Fruit fly (Drosophila melanogaster): ENCODE measurements around the gene S6k.
A peak's percentile ranks its signal among the peaks of the same experiment; 100 is the strongest.

S6k gene

DNA sequence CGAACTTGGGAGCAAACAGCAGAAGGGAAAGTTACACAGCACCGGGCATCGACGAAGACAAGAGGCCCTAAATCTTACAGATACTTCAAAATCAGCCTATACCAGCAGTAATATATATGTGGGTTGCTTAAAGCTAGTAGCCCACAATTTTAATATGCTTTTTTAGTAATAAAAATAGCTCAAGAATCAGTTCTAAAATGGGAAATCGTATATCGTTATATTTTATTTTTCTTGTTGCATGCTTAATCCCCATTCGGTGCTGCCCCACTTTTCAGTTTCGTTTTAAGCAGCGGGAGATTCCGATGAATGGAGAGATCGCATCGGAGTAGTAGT is 2.7 kb downstream of the S6k start (continued):
- TF ChIP-seq Hmr (GFP tag; optimal IDR thresholded peaks at IDR 0.05) = peak; percentile 57
- TF ChIP-seq zfh2 (GFP tag; optimal IDR thresholded peaks at IDR 0.05) = peak; percentile 42
- TF ChIP-seq Blimp-1 (GFP tag; optimal IDR thresholded peaks at IDR 0.05) = peak; percentile 47
- TF ChIP-seq h (optimal IDR thresholded peaks at IDR 0.05) = no peak
- no peak for TF ChIP-seq Nf-YB (GFP tag; optimal IDR thresholded peaks at IDR 0.05)
- 0 out of 3 replicates have a peak, but pooled peaks have one; percentile 17 for TF ChIP-seq CG7357 (GFP tag; IDR thresholded peaks at IDR 0.05)
- TF ChIP-seq hbn (GFP tag; IDR thresholded peaks at IDR 0.05; ENCODE audit: partially characterized antibody) = no peak
- no peak for TF ChIP-seq lola (GFP tag; optimal IDR thresholded peaks at IDR 0.05)
- no peak for TF ChIP-seq Hr39 (optimal IDR thresholded peaks at IDR 0.05)

DNA sequence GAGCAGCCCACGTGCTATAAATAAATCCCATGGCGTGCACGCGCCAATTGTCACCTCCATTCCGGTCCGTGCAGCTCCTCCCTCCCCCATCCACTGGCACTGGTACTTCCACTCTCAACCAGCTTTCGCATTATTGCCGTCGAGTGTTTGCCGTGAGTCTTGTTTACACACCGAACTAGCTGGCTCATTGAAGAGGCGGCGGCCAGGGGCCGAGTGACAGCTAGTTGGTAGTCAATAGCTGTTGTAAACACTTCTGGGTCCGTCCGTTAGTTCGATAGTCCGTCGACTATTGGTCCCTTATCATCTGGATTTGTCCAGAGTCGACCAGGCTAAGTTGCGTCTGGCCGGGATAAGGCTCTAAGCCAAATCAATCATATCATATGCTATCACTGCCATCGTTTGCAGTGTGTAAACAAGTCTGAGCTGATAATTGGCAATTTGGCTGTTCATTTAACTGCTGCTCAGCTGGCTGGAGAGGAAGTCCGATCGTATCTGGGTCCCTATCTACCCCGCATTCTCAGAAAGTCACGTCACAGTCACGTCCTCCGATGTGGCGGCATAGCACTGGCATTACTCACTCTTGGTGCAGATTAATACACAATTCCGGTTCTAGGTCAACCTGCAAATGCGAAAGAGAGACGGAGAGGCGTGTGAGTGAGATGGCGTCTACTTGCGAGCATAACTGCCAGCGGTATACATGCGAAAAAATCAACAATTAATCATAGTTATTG is 3.2 kb downstream of the S6k start:
- TF ChIP-seq CG7745 (tag; optimal IDR thresholded peaks at IDR 0.05) (no peak), croc (GFP tag; conservative IDR thresholded peaks at IDR 0.05) (no peak), CG17385 (GFP tag; optimal IDR thresholded peaks at IDR 0.05) (no peak), wor (GFP tag; IDR thresholded peaks at IDR 0.05) (no peak), H2.0 (GFP tag; IDR thresholded peaks at IDR 0.05) (no peak), dysf (GFP tag; IDR thresholded peaks at IDR 0.05) (peak; percentile 33; the same call in 1 of the 3 replicates), toy (GFP tag; IDR thresholded peaks at IDR 0.05) (no peak), CG16813 (GFP tag; IDR thresholded peaks at IDR 0.05; ENCODE audit: partially characterized antibody) (no peak), Side (GFP tag; optimal IDR thresholded peaks at IDR 0.05) (no peak), ewg (GFP tag; optimal IDR thresholded peaks at IDR 0.05) (no peak), en (GFP tag; optimal IDR thresholded peaks at IDR 0.05) (no peak), Tbp (GFP tag; optimal IDR thresholded peaks at IDR 0.05) (no peak), CG3726 (GFP tag; IDR thresholded peaks at IDR 0.05) (no peak), h (optimal IDR thresholded peaks at IDR 0.05) (no peak), CG10959 (GFP tag; IDR thresholded peaks at IDR 0.05) (no peak), CG6654 (GFP tag; optimal IDR thresholded peaks at IDR 0.05) (no peak), pb (GFP tag; optimal IDR thresholded peaks at IDR 0.05) (no peak), CG4424 (GFP tag; optimal IDR thresholded peaks at IDR 0.05) (no peak), grau (tag; optimal IDR thresholded peaks at IDR 0.05) (no peak), CG30020 (tag; optimal IDR thresholded peaks at IDR 0.05) (no peak), CG13123 (GFP tag; optimal IDR thresholded peaks at IDR 0.05) (no peak), CG15479 (GFP tag; optimal IDR thresholded peaks at IDR 0.05) (peak; percentile 81), CG14667 (GFP tag; IDR thresholded peaks at IDR 0.05) (no peak), Dbx (GFP tag; IDR thresholded peaks at IDR 0.05) (no peak), vvl (GFP tag; IDR thresholded peaks at IDR 0.05) (no peak), nom (GFP tag; optimal IDR thresholded peaks at IDR 0.05) (peak; percentile 42), zen (tag; optimal IDR thresholded peaks at IDR 0.05) (peak; percentile 25), eyg (GFP tag; optimal IDR thresholded peaks at IDR 0.05) (no peak), tll (GFP tag; optimal IDR thresholded peaks at IDR 0.05) (no peak), Gug (GFP tag; IDR thresholded peaks at IDR 0.05) (no peak), CG11398 (GFP tag; optimal IDR thresholded peaks at IDR 0.05) (no peak), Hmr (GFP tag; optimal IDR thresholded peaks at IDR 0.05) (no peak), CG10267 (tag; optimal IDR thresholded peaks at IDR 0.05) (no peak), Vsx1 (GFP tag; optimal IDR thresholded peaks at IDR 0.05) (no peak), CG30431 (GFP tag; optimal IDR thresholded peaks at IDR 0.05) (no peak), CG3281 (GFP tag; optimal IDR thresholded peaks at IDR 0.05) (no peak), stc (GFP tag; IDR thresholded peaks at IDR 0.05) (peak; percentile 30; the same call in 1 of the 2 replicates), lmd (GFP tag; IDR thresholded peaks at IDR 0.05) (0 out of 2 replicates have a peak, but pooled peaks have one; percentile 13), z (GFP tag; IDR thresholded peaks at IDR 0.05) (no peak), Ets97D (GFP tag; optimal IDR thresholded peaks at IDR 0.05) (no peak), CG31365 (tag; optimal IDR thresholded peaks at IDR 0.05) (no peak), CG4707 (GFP tag; optimal IDR thresholded peaks at IDR 0.05) (no peak)

Measured in whole organism, embryonic.